Fruit fly (Drosophila melanogaster): Measurements from ENCODE around the gene CG11570.
A peak's percentile ranks its signal among the peaks of the same experiment; 100 is the strongest.

CG11570 gene

dm6 chr3L:11992960-11993359 lies 35.4 kb upstream of the CG11570 start, which contains the start of gene viaf (continued):
- TF ChIP-seq Gug (GFP tag; IDR thresholded peaks at IDR 0.05) (peak; percentile 72; the same call in 3 of the 4 replicates), Rx (GFP tag; IDR thresholded peaks at IDR 0.05) (no peak), CG8924 (tag; optimal IDR thresholded peaks at IDR 0.05) (peak; percentile 75), ci (GFP tag; IDR thresholded peaks at IDR 0.05) (peak; percentile 76), Dref (GFP tag; IDR thresholded peaks at IDR 0.05) (peak; percentile 61), tna (GFP tag; IDR thresholded peaks at IDR 0.05; ENCODE audit: partially characterized antibody) (peak; percentile 86), pho (GFP tag; optimal IDR thresholded peaks at IDR 0.05) (peak; percentile 10), Ssrp (tag; optimal IDR thresholded peaks at IDR 0.05) (peak; percentile 45), CG7745 (tag; optimal IDR thresholded peaks at IDR 0.05) (no peak), CG12299 (tag; optimal IDR thresholded peaks at IDR 0.05) (peak; percentile 26), zen2 (GFP tag; IDR thresholded peaks at IDR 0.05; ENCODE audit: partially characterized antibody) (peak; percentile 79), YL-1 (GFP tag; optimal IDR thresholded peaks at IDR 0.05) (peak; percentile 88), CG9932 (GFP tag; IDR thresholded peaks at IDR 0.05) (peak; percentile 80), CG9817 (tag; optimal IDR thresholded peaks at IDR 0.05) (peak; percentile 16), zfh1 (GFP tag; IDR thresholded peaks at IDR 0.05) (peak; percentile 61; the same call in 1 of the 3 replicates), CG12071 (GFP tag; optimal IDR thresholded peaks at IDR 0.05) (no peak), CG1647 (GFP tag; optimal IDR thresholded peaks at IDR 0.05) (peak; percentile 9), E2f2 (GFP tag; IDR thresholded peaks at IDR 0.05) (peak; percentile 58; the same call in 1 of the 2 replicates), sob (GFP tag; IDR thresholded peaks at IDR 0.05) (peak; percentile 77), CG2678 (tag; optimal IDR thresholded peaks at IDR 0.05) (no peak), schlank (tag; optimal IDR thresholded peaks at IDR 0.05) (no peak), CG4820 (GFP tag; optimal IDR thresholded peaks at IDR 0.05) (peak; percentile 4), zfh2 (GFP tag; optimal IDR thresholded peaks at IDR 0.05) (peak; percentile 36), CG2129 (GFP tag; IDR thresholded peaks at IDR 0.05; ENCODE audit: partially characterized antibody) (peak; percentile 78), Dll (GFP tag; IDR thresholded peaks at IDR 0.05; ENCODE audit: partially characterized antibody) (peak; percentile 91), lilli (GFP tag; optimal IDR thresholded peaks at IDR 0.05) (peak; percentile 61), ase (GFP tag; IDR thresholded peaks at IDR 0.05) (no peak; the same call in 2 of the 3 replicates), br (optimal IDR thresholded peaks at IDR 0.05) (no peak), CG34422 (GFP tag; IDR thresholded peaks at IDR 0.05) (peak; percentile 52; the same call in 2 of the 3 replicates), CG10209 (GFP tag; optimal IDR thresholded peaks at IDR 0.05) (peak; percentile 35), slbo (GFP tag; IDR thresholded peaks at IDR 0.05) (peak; percentile 82), CG4328 (GFP tag; optimal IDR thresholded peaks at IDR 0.05) (peak; percentile 19), amos (GFP tag; IDR thresholded peaks at IDR 0.05; ENCODE audit: partially characterized antibody) (peak; percentile 96), CG14014 (GFP tag; IDR thresholded peaks at IDR 0.05) (peak; percentile 25; the same call in 1 of the 2 replicates), Rfx (GFP tag; IDR thresholded peaks at IDR 0.05) (peak; percentile 77), HLH3B (GFP tag; IDR thresholded peaks at IDR 0.05) (peak; percentile 42; the same call in 1 of the 2 replicates), pzg (GFP tag; optimal IDR thresholded peaks at IDR 0.05) (peak; percentile 62), CG17186 (GFP tag; optimal IDR thresholded peaks at IDR 0.05) (peak; percentile 82), CG10979 (tag; optimal IDR thresholded peaks at IDR 0.05) (peak; percentile 52), ind (GFP tag; optimal IDR thresholded peaks at IDR 0.05) (peak; percentile 57), CG2116 (GFP tag; optimal IDR thresholded peaks at IDR 0.05) (peak; percentile 58), CG7271 (tag; optimal IDR thresholded peaks at IDR 0.05) (peak; percentile 14), grau (tag; optimal IDR thresholded peaks at IDR 0.05) (no peak), CG18764 (GFP tag; optimal IDR thresholded peaks at IDR 0.05) (peak; percentile 67), CoRest (tag; optimal IDR thresholded peaks at IDR 0.05) (peak; percentile 60), dpn (GFP tag; optimal IDR thresholded peaks at IDR 0.05) (peak in 1 of 2 experiments; percentile 61), CG32532 (GFP tag; IDR thresholded peaks at IDR 0.05) (peak; percentile 74), twi (tag; optimal IDR thresholded peaks at IDR 0.05) (no peak), CG42726 (GFP tag; IDR thresholded peaks at IDR 0.05; ENCODE audit: partially characterized antibody) (peak; percentile 91), Sry-β (GFP tag; optimal IDR thresholded peaks at IDR 0.05) (no peak), CG12155 (GFP tag; optimal IDR thresholded peaks at IDR 0.05) (peak; percentile 37)

Measured in whole organism, embryonic.